Fruit fly (Drosophila melanogaster) whole organism, adult: Measurements from ENCODE around the gene CG6295.

Experiments used
- CG11617 ChIP-seq: fragments of 200-800 bp; sonication (Bioruptor generic); optimal IDR thresholded peaks from 2 replicates; lab custom pipeline; 2017; ENCODE audit warnings: mild to moderate bottlenecking, missing biosample characterization, missing genetic modification reagents, missing genetic modification characterization
- CG14711 ChIP-seq: fragments of 200-800 bp; sonication (Bioruptor generic); optimal IDR thresholded peaks from 2 replicates; lab custom pipeline; 2018; ENCODE audit warnings: missing biosample characterization, mild to moderate bottlenecking, missing genetic modification characterization, moderate library complexity
- Clk ChIP-seq: fragments of 200-800 bp; sonication (Bioruptor generic); optimal IDR thresholded peaks from 2 replicates; lab custom pipeline; 2017; ENCODE audit warnings: missing biosample characterization, missing genetic modification characterization
- Crg-1 ChIP-seq: fragments of 200-800 bp; sonication (Bioruptor generic); optimal IDR thresholded peaks from 2 replicates; lab custom pipeline; 2016; ENCODE audit warnings: missing biosample characterization, missing genetic modification characterization
- Hr96 ChIP-seq: fragments of 200-800 bp; sonication (Bioruptor generic); optimal IDR thresholded peaks from 2 replicates; lab custom pipeline; 2016; ENCODE audit warnings: missing biosample characterization, missing genetic modification characterization
- bab1 ChIP-seq: fragments of 200-800 bp; sonication (Bioruptor generic); optimal IDR thresholded peaks from 3 replicates; lab custom pipeline; 2019; ENCODE audit warnings: missing biosample characterization, mild to moderate bottlenecking, missing genetic modification characterization, moderate library complexity
- cic ChIP-seq: fragments of 200-800 bp; sonication (Bioruptor generic); optimal IDR thresholded peaks from 2 replicates; lab custom pipeline; 2017; ENCODE audit warnings: missing biosample characterization, mild to moderate bottlenecking, missing genetic modification characterization, moderate library complexity
- cnc ChIP-seq, 2 experiments: fragments of >200 bp; optimal IDR thresholded peaks; 2 replicates each; lab custom pipeline; 2017
- kay ChIP-seq: fragments of 200-800 bp; sonication (Bioruptor generic); peaks from one replicate; lab custom pipeline; 2016; ENCODE audit warnings: missing biosample characterization, missing genetic modification characterization, borderline replicate concordance
- ovo ChIP-seq: fragments of 200-800 bp; sonication (Bioruptor generic); optimal IDR thresholded peaks from 2 replicates; lab custom pipeline; 2016; ENCODE audit warnings: missing biosample characterization, missing genetic modification characterization
- pad ChIP-seq: fragments of 200-800 bp; sonication (Bioruptor generic); optimal IDR thresholded peaks from 3 replicates; lab custom pipeline; 2017; ENCODE audit warnings: missing biosample characterization, missing genetic modification characterization, mild to moderate bottlenecking, moderate library complexity, missing genetic modification reagents

- peak; percentile 42 for TF ChIP-seq bab1 (GFP tag; lab: Kevin White, UChicago)
- peak; percentile 29 for TF ChIP-seq kay (GFP tag; lab: Kevin White, UChicago)
- TF ChIP-seq cic = no peak
- no peak for TF ChIP-seq Clk
- no peak for TF ChIP-seq CG11617 (GFP tag; lab: Kevin White, UChicago)
- no peak for TF ChIP-seq CG14711
- no peak for TF ChIP-seq cnc (optimal IDR thresholded peaks at IDR 0.05; lab: Kevin White, UChicago)
- no peak for TF ChIP-seq Crg-1 (GFP tag; lab: Kevin White, UChicago)
- TF ChIP-seq Hr96 (GFP tag; lab: Kevin White, UChicago) = no peak
- TF ChIP-seq ovo = no peak
- TF ChIP-seq pad (GFP tag; lab: Kevin White, UChicago) = no peak
These were observed 26.6 kb downstream of the CG6295 start for dm6 chr3R:26980282-26980691.
